Worm (Caenorhabditis elegans) whole organism, young adult: ENCODE measurements around the gene T26C11.8.

Source experiments
- K12H6.12 ChIP-seq: fragments of 200-800 bp; sonication (Bioruptor generic); optimal IDR thresholded peaks from 2 replicates; lab custom pipeline; 2018; ENCODE audit warnings: mild to moderate bottlenecking, missing genetic modification characterization, missing compliant biosample characterization
- ceh-27 ChIP-seq: fragments of 200-800 bp; sonication (Bioruptor generic); optimal IDR thresholded peaks from 2 replicates; lab custom pipeline; 2018; ENCODE audit warnings: mild to moderate bottlenecking, missing genetic modification characterization, moderate library complexity, missing compliant biosample characterization
- efl-1 ChIP-seq: fragments of 150-350 bp; optimal IDR thresholded peaks from 2 replicates; lab custom pipeline; 2014; ENCODE audit warnings: missing biosample characterization, missing genetic modification reagents, missing genetic modification characterization
- lir-1 ChIP-seq: fragments of 200-800 bp; sonication (Bioruptor generic); conservative IDR thresholded peaks from 2 replicates; pipeline ENCODE4 v1.3.6; 2022; ENCODE audit warnings: missing genetic modification reagents, missing genetic modification characterization, missing compliant biosample characterization
- repo-1 ChIP-seq: sonication (generic microtip); optimal IDR thresholded peaks from 2 replicates; lab custom pipeline; 2017; ENCODE audit warnings: mild to moderate bottlenecking, missing genetic modification characterization, missing compliant biosample characterization
- sdz-38 ChIP-seq: sonication (generic microtip); optimal IDR thresholded peaks from 2 replicates; lab custom pipeline; 2016; ENCODE audit warnings: missing genotype, missing genetic modification characterization, missing compliant biosample characterization
- unc-130 ChIP-seq: sonication (generic microtip); optimal IDR thresholded peaks from 2 replicates; lab custom pipeline; 2016; ENCODE audit warnings: missing genetic modification reagents, missing genetic modification characterization, missing compliant biosample characterization
- unc-62 ChIP-seq: fragments of 150-350 bp; optimal IDR thresholded peaks from 2 replicates; lab custom pipeline; 2014; ENCODE audit warnings: missing biosample characterization, missing genetic modification reagents, missing genetic modification characterization
- ztf-26 ChIP-seq: sonication (generic microtip); optimal IDR thresholded peaks from 2 replicates; lab custom pipeline; 2017; ENCODE audit warnings: missing genetic modification characterization, missing compliant biosample characterization
- ztf-3 ChIP-seq: fragments of 200-800 bp; sonication (Bioruptor generic); optimal IDR thresholded peaks from 2 replicates; lab custom pipeline; 2018; ENCODE audit warnings: mild to moderate bottlenecking, missing genetic modification characterization, missing compliant biosample characterization
- ztf-6 ChIP-seq: fragments of 200-800 bp; sonication (Bioruptor generic); IDR thresholded peaks from 2 replicates; pipeline ENCODE4 v1.3.6; 2022; ENCODE audit warnings: missing genetic modification reagents, missing genetic modification characterization, missing compliant biosample characterization

- no peak for TF ChIP-seq ztf-6 (GFP tag; lab: Robert Waterston, UW)
- no peak for TF ChIP-seq ceh-27 (GFP tag; lab: Kevin White, UChicago)
- no peak for TF ChIP-seq sdz-38 (tag; lab: Kevin White, UChicago)
- TF ChIP-seq efl-1 (GFP tag; lab: Kevin White, UChicago): no peak
- TF ChIP-seq ztf-3 (GFP tag; lab: Kevin White, UChicago): no peak
- TF ChIP-seq K12H6.12 (tag; lab: Kevin White, UChicago): no peak
- TF ChIP-seq lir-1 (GFP tag; lab: Robert Waterston, UW): no peak
- no peak for TF ChIP-seq unc-62 (GFP tag; lab: Kevin White, UChicago)
- TF ChIP-seq unc-130 (GFP tag; lab: Kevin White, UChicago): no peak
- no peak for TF ChIP-seq ztf-26
- TF ChIP-seq repo-1 (tag; lab: Kevin White, UChicago): no peak
Measured at ce11 chrX:1830475-1830874, 30.0 kb upstream of the T26C11.8 start.
